Worm (Caenorhabditis elegans) whole organism, late embryonic: ENCODE data around the gene F49E12.8.

Source experiments
- C08G9.2 ChIP-seq: sonication (generic microtip); optimal IDR thresholded peaks from 2 replicates; lab custom pipeline; 2016; ENCODE audit warnings: mild to moderate bottlenecking, missing genetic modification characterization, moderate library complexity, missing compliant biosample characterization
- F13H6.1 ChIP-seq: sonication (generic microtip); optimal IDR thresholded peaks from 2 replicates; lab custom pipeline; 2016; ENCODE audit warnings: missing genetic modification characterization, missing compliant biosample characterization
- K02D7.2 ChIP-seq: sonication (generic microtip); optimal IDR thresholded peaks from 2 replicates; lab custom pipeline; 2017; ENCODE audit warnings: mild to moderate bottlenecking, missing genetic modification characterization, missing compliant biosample characterization
- ahr-1 ChIP-seq: sonication (generic microtip); optimal IDR thresholded peaks from 2 replicates; lab custom pipeline; 2016; ENCODE audit warnings: missing genetic modification characterization, missing compliant biosample characterization
- ama-1 ChIP-seq: fragments of 150-350 bp; optimal IDR thresholded peaks from 2 replicates; lab custom pipeline; 2014
- ceh-18 ChIP-seq: sonication (generic microtip); optimal IDR thresholded peaks from 2 replicates; lab custom pipeline; 2016; ENCODE audit warnings: missing genetic modification characterization, missing compliant biosample characterization
- ceh-2 ChIP-seq: sonication (generic microtip); optimal IDR thresholded peaks from 2 replicates; lab custom pipeline; 2016; ENCODE audit warnings: missing genotype, missing genetic modification characterization, missing compliant biosample characterization
- ceh-24 ChIP-seq: sonication (generic microtip); optimal IDR thresholded peaks from 2 replicates; lab custom pipeline; 2016; ENCODE audit warnings: mild to moderate bottlenecking, missing genetic modification characterization, missing compliant biosample characterization
- ceh-31 ChIP-seq: sonication (generic microtip); optimal IDR thresholded peaks from 2 replicates; lab custom pipeline; 2016; ENCODE audit warnings: missing genetic modification characterization, missing compliant biosample characterization
- ceh-48 ChIP-seq: sonication (generic microtip); optimal IDR thresholded peaks from 2 replicates; lab custom pipeline; 2016; ENCODE audit warnings: missing genetic modification characterization, inconsistent platforms, missing compliant biosample characterization
- che-1 ChIP-seq: sonication (generic microtip); optimal IDR thresholded peaks from 2 replicates; lab custom pipeline; 2016; ENCODE audit warnings: mild to moderate bottlenecking, missing genetic modification characterization, missing compliant biosample characterization
- dve-1 ChIP-seq: sonication (generic microtip); optimal IDR thresholded peaks from 2 replicates; lab custom pipeline; 2017; ENCODE audit warnings: antibody characterized with exemption, mild to moderate bottlenecking, missing genetic modification characterization, missing compliant biosample characterization
- elt-2 ChIP-seq: sonication (generic microtip); optimal IDR thresholded peaks from 2 replicates; lab custom pipeline; 2016; ENCODE audit warnings: missing genetic modification reagents, missing genetic modification characterization, missing compliant biosample characterization
- elt-4 ChIP-seq: sonication (generic microtip); optimal IDR thresholded peaks from 2 replicates; lab custom pipeline; 2016; ENCODE audit warnings: missing genetic modification characterization, missing compliant biosample characterization
- fax-1 ChIP-seq: sonication (generic microtip); optimal IDR thresholded peaks from 2 replicates; lab custom pipeline; 2016; ENCODE audit warnings: missing genotype, missing genetic modification characterization, missing compliant biosample characterization
- fkh-10 ChIP-seq: fragments of 150-350 bp; optimal IDR thresholded peaks from 2 replicates; lab custom pipeline; 2014; ENCODE audit warnings: missing biosample characterization, missing genetic modification reagents, missing genetic modification characterization
- fkh-6 ChIP-seq: sonication (generic microtip); optimal IDR thresholded peaks from 2 replicates; lab custom pipeline; 2016; ENCODE audit warnings: missing genetic modification characterization, missing compliant biosample characterization
- hlh-13 ChIP-seq: fragments of 200-800 bp; sonication (Bioruptor generic); optimal IDR thresholded peaks from 2 replicates; lab custom pipeline; 2018; ENCODE audit warnings: mild to moderate bottlenecking, missing genetic modification characterization, missing compliant biosample characterization
- hlh-15 ChIP-seq: sonication (generic microtip); optimal IDR thresholded peaks from 2 replicates; lab custom pipeline; 2016; ENCODE audit warnings: missing genetic modification characterization, missing compliant biosample characterization
- hlh-8 ChIP-seq: sonication (generic microtip); optimal IDR thresholded peaks from 2 replicates; lab custom pipeline; 2016; ENCODE audit warnings: missing genotype, missing genetic modification characterization, missing compliant biosample characterization
- lin-11 ChIP-seq: fragments of 200-800 bp; sonication (Bioruptor generic); optimal IDR thresholded peaks from 2 replicates; lab custom pipeline; 2018; ENCODE audit warnings: mild to moderate bottlenecking, missing genetic modification characterization, missing compliant biosample characterization
- madf-2 ChIP-seq: sonication (generic microtip); optimal IDR thresholded peaks from 2 replicates; lab custom pipeline; 2017; ENCODE audit warnings: missing genetic modification characterization, missing compliant biosample characterization
- nfya-1 ChIP-seq: sonication (generic microtip); optimal IDR thresholded peaks from 2 replicates; lab custom pipeline; 2017; ENCODE audit warnings: missing genetic modification characterization, mild to moderate bottlenecking, missing compliant biosample characterization, antibody characterized with exemption, moderate library complexity
- nhr-11 ChIP-seq: fragments of 150-350 bp; optimal IDR thresholded peaks from 2 replicates; lab custom pipeline; 2014; ENCODE audit warnings: missing biosample characterization, missing genetic modification characterization
- odd-2 ChIP-seq: sonication (generic microtip); optimal IDR thresholded peaks from 2 replicates; lab custom pipeline; 2017; ENCODE audit warnings: antibody characterized with exemption, mild to moderate bottlenecking, missing genetic modification characterization, missing compliant biosample characterization
- pag-3 ChIP-seq: sonication (generic microtip); optimal IDR thresholded peaks from 2 replicates; lab custom pipeline; 2016; ENCODE audit warnings: missing compliant biosample characterization, missing genetic modification characterization, borderline replicate concordance
- pat-9 ChIP-seq: fragments of 200-800 bp; sonication (Bioruptor generic); optimal IDR thresholded peaks from 2 replicates; lab custom pipeline; 2018; ENCODE audit warnings: mild to moderate bottlenecking, missing genetic modification characterization, moderate library complexity, missing compliant biosample characterization
- pax-1 ChIP-seq: fragments of 150-350 bp; optimal IDR thresholded peaks from 2 replicates; lab custom pipeline; 2014; ENCODE audit warnings: missing biosample characterization, missing genetic modification characterization
- pha-4 ChIP-seq: fragments of 150-350 bp; optimal IDR thresholded peaks from 2 replicates; lab custom pipeline; 2018; ENCODE audit warnings: missing biosample characterization, missing genetic modification reagents, missing genetic modification characterization
- pqm-1 ChIP-seq: sonication (generic microtip); optimal IDR thresholded peaks from 2 replicates; lab custom pipeline; 2016; ENCODE audit warnings: missing genetic modification characterization, missing compliant biosample characterization
- pros-1 ChIP-seq: fragments of 150-350 bp; optimal IDR thresholded peaks from 2 replicates; lab custom pipeline; 2014; ENCODE audit warnings: missing biosample characterization, missing genetic modification reagents, missing genetic modification characterization
- ref-2 ChIP-seq: sonication (generic microtip); optimal IDR thresholded peaks from 2 replicates; lab custom pipeline; 2016; ENCODE audit warnings: missing genetic modification characterization, missing compliant biosample characterization
- sdc-2 ChIP-seq: sonication (generic microtip); optimal IDR thresholded peaks from 2 replicates; lab custom pipeline; 2016; ENCODE audit warnings: missing genotype, missing genetic modification characterization, missing compliant biosample characterization
- syd-9 ChIP-seq: sonication (generic microtip); optimal IDR thresholded peaks from 2 replicates; lab custom pipeline; 2016; ENCODE audit warnings: mild to moderate bottlenecking, missing genetic modification characterization, moderate library complexity, missing compliant biosample characterization
- tbx-2 ChIP-seq: sonication (generic microtip); optimal IDR thresholded peaks from 2 replicates; lab custom pipeline; 2016; ENCODE audit warnings: missing genetic modification characterization, missing compliant biosample characterization
- tbx-7 ChIP-seq: sonication (generic microtip); optimal IDR thresholded peaks from 2 replicates; lab custom pipeline; 2016; ENCODE audit warnings: missing genotype, missing genetic modification characterization, missing compliant biosample characterization
- unc-3 ChIP-seq, 2 experiments: fragments of 200-800 bp in 1 of 2; sonication (Bioruptor generic) in 1 of 2; sonication (generic microtip) in 1 of 2; conservative IDR thresholded peaks in 1 of 2; optimal IDR thresholded peaks in 1 of 2; 2 replicates each; pipeline versions ENCODE4 v1.3.6 to Lab custom; 2016 to 2022; ENCODE audit warnings: missing compliant biosample characterization in 2 of 2, missing genetic modification characterization in 2 of 2, missing genetic modification reagents in 1 of 2
- unc-86 ChIP-seq: sonication (generic microtip); optimal IDR thresholded peaks from 2 replicates; lab custom pipeline; 2016; ENCODE audit warnings: missing genetic modification characterization, missing compliant biosample characterization

Gene F49E12.8

ce11 chrII:8394205-8394604 is at the start of gene F49E12.8:
Gene F49E12.8 (minus strand): TSS chrII:8394305.
- no peak for TF ChIP-seq unc-3 (GFP tag; conservative IDR thresholded peaks at IDR 0.05; lab: Robert Waterston, UW)
- no peak for TF ChIP-seq unc-3 (tag; optimal IDR thresholded peaks at IDR 0.05; lab: Kevin White, UChicago)
- TF ChIP-seq pat-9 (tag; lab: Kevin White, UChicago): no peak
- TF ChIP-seq ceh-18: no peak
- TF ChIP-seq hlh-15 (tag; lab: Kevin White, UChicago): no peak
- TF ChIP-seq ceh-24 (tag; lab: Kevin White, UChicago): no peak
- TF ChIP-seq fkh-10 (GFP tag; lab: Kevin White, UChicago): no peak
- TF ChIP-seq ceh-48: no peak
- TF ChIP-seq madf-2 (tag; lab: Kevin White, UChicago): no peak
- TF ChIP-seq, all 69 proteins: peak for 0

ce11 chrII:8442717-8443223 is 48.7 kb upstream of the F49E12.8 start, which contains the start of gene eif-3.G:
Gene eif-3.G (plus strand): TSS chrII:8442767.
- TF ChIP-seq ahr-1 (tag; lab: Kevin White, UChicago): no peak
- no peak for TF ChIP-seq madf-2 (tag; lab: Kevin White, UChicago)
- no peak for TF ChIP-seq fax-1 (tag; lab: Kevin White, UChicago)
- TF ChIP-seq F13H6.1 (tag; lab: Kevin White, UChicago): no peak
- no peak for TF ChIP-seq ref-2
- no peak for TF ChIP-seq syd-9 (tag; lab: Kevin White, UChicago)
- no peak for TF ChIP-seq pax-1
- TF ChIP-seq ceh-31 (tag; lab: Kevin White, UChicago): no peak
- TF ChIP-seq nhr-11: no peak
- no peak for TF ChIP-seq C08G9.2 (tag; lab: Kevin White, UChicago)
- no peak for TF ChIP-seq unc-3 (GFP tag; conservative IDR thresholded peaks at IDR 0.05; lab: Robert Waterston, UW)
- TF ChIP-seq unc-3 (tag; optimal IDR thresholded peaks at IDR 0.05; lab: Kevin White, UChicago): no peak
- no peak for TF ChIP-seq hlh-13
- TF ChIP-seq odd-2 (tag; lab: Kevin White, UChicago): no peak
- no peak for TF ChIP-seq pag-3
- no peak for TF ChIP-seq dve-1 (tag; lab: Kevin White, UChicago)
- TF ChIP-seq fkh-6: no peak
- no peak for TF ChIP-seq pqm-1 (tag; lab: Kevin White, UChicago)
- no peak for TF ChIP-seq tbx-7

- TF ChIP-seq unc-3 (GFP tag; conservative IDR thresholded peaks at IDR 0.05; lab: Robert Waterston, UW) (no peak), unc-3 (tag; optimal IDR thresholded peaks at IDR 0.05; lab: Kevin White, UChicago) (peak; percentile 10), pros-1 (tag; lab: Kevin White, UChicago) (no peak), elt-4 (tag; lab: Kevin White, UChicago) (no peak), sdc-2 (no peak), odd-2 (tag; lab: Kevin White, UChicago) (no peak), nfya-1 (tag; lab: Kevin White, UChicago) (peak; percentile 28), elt-2 (tag; lab: Kevin White, UChicago) (peak; percentile 25), pha-4 (tag; lab: Kevin White, UChicago) (no peak), unc-86 (tag; lab: Kevin White, UChicago) (peak; percentile 14), ref-2 (no peak), dve-1 (tag; lab: Kevin White, UChicago) (peak; percentile 35), ceh-18 (no peak), K02D7.2 (tag; lab: Kevin White, UChicago) (no peak), tbx-2 (peak; percentile 14)
- TF ChIP-seq, all 69 proteins: peak for 6
Measured at ce11 chrII:8442176-8442575, 48.1 kb upstream of the F49E12.8 start.

- TF ChIP-seq pag-3 (no peak), C08G9.2 (tag; lab: Kevin White, UChicago) (no peak), ceh-2 (tag; lab: Kevin White, UChicago) (no peak), che-1 (tag; lab: Kevin White, UChicago) (no peak), ahr-1 (tag; lab: Kevin White, UChicago) (no peak), hlh-13 (no peak), ceh-24 (tag; lab: Kevin White, UChicago) (no peak), hlh-8 (tag; lab: Kevin White, UChicago) (no peak), lin-11 (tag; lab: Kevin White, UChicago) (no peak), ama-1 (no peak), madf-2 (tag; lab: Kevin White, UChicago) (no peak), pros-1 (tag; lab: Kevin White, UChicago) (no peak), tbx-7 (no peak)
- TF ChIP-seq, all 69 proteins: peak for 0
Measured at ce11 chrII:8441519-8441918, 47.4 kb upstream of the F49E12.8 start.
